Worm (Caenorhabditis elegans): ENCODE data around the gene T05C1.3.
A peak's percentile ranks its signal among the peaks of the same experiment; 100 is the strongest.

T05C1.3 gene

DNA sequence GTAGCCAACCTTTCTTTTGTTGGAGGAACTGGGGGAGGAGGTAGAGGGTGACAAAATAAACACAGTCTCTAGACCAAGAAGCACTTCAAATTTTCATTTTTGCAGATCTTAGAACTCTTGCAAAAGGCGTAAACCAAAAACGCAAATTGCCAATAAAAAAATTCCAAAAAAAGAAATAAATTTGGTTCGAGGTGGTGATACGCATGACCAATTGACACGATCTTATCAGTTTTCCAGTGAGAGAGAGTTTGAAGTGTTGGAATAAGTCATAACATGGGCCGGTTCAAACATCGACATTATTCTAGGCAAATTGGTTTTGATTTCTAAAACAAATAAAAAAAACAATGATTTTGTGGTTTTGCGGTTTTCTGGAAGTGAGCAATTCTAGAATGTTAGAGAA is 6.7 kb upstream of the T05C1.3 start:
- TF ChIP-seq B0035.1 (tag; optimal IDR thresholded peaks at IDR 0.05) (no peak), egl-18 (GFP tag; IDR thresholded peaks at IDR 0.05) (no peak), nhr-80 (tag; optimal IDR thresholded peaks at IDR 0.05) (peak; percentile 62), snpc-1.1 (tag; optimal IDR thresholded peaks at IDR 0.05; ENCODE audit: insufficient read depth) (no peak), chd-7 (tag; optimal IDR thresholded peaks at IDR 0.05) (no peak), dpl-1 (GFP tag; optimal IDR thresholded peaks at IDR 0.05) (no peak), nhr-27 (tag; optimal IDR thresholded peaks at IDR 0.05) (no peak), hmg-1.2 (GFP tag; IDR thresholded peaks at IDR 0.05) (no peak), F23B12.7 (tag; optimal IDR thresholded peaks at IDR 0.05; ENCODE audit: insufficient read depth) (no peak)

DNA sequence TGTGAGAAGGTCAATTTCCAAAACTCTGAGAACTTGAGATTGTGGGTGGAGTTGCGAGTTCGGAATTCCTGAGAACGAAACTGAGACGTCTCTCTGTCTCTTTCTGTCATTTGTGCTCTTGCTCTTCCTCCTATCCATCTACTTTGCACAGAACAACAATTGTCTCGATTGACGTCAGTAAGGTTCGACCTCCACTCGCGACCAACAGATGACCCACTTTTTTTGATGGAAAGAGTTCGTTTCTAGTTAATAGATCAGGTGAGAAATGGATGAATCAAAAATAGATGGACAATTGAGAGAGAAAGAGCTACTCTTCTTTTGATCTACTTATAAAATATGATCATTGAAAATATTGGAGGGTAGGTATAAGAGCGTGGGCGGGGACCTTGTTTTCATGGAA is 5.3 kb upstream of the T05C1.3 start:
- TF ChIP-seq nfyb-1 (GFP tag; IDR thresholded peaks at IDR 0.05) (no peak), C06A6.2 (GFP tag; conservative IDR thresholded peaks at IDR 0.05) (no peak), dox-1 (GFP tag; IDR thresholded peaks at IDR 0.05) (no peak), mel-28 (tag; optimal IDR thresholded peaks at IDR 0.05; ENCODE audit: borderline replicate concordance) (no peak), attf-3 (GFP tag; conservative IDR thresholded peaks at IDR 0.05) (no peak), atf-7 (tag; optimal IDR thresholded peaks at IDR 0.05) (no peak), mes-4 (tag; optimal IDR thresholded peaks at IDR 0.05) (no peak), egl-44 (GFP tag; IDR thresholded peaks at IDR 0.05) (no peak), ceh-100 (GFP tag; IDR thresholded peaks at IDR 0.05) (no peak), efl-1 (GFP tag; optimal IDR thresholded peaks at IDR 0.05) (no peak), ztf-25 (GFP tag; IDR thresholded peaks at IDR 0.05) (no peak), rcor-1 (GFP tag; IDR thresholded peaks at IDR 0.05) (no peak), lin-26 (GFP tag; IDR thresholded peaks at IDR 0.05) (no peak), tbx-9 (tag; optimal IDR thresholded peaks at IDR 0.05; ENCODE audit: borderline replicate concordance) (no peak), pha-4 (tag; optimal IDR thresholded peaks at IDR 0.05) (no peak), Y53F4B.3 (GFP tag; IDR thresholded peaks at IDR 0.05) (no peak)

DNA sequence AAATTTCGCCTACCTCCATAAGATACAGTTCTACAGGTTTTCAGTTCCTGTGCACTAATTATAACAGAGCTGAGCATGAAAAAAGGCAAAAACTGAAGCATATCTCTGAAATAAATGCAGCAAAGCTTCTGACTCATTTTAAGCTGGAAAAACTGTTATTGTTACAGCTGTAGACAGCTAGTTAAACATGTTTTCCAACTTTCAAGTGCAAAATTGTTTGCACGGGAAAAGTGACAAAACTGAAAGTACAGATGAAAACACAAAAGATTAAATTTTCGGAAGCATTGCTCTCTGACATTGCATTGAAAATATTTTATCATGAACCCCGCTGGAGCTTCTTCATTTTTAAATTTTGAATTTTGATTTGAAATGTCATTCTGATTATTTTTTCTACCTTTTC is 1.5 kb upstream of the T05C1.3 start, which contains the start of gene T05C1.5:
TSS of gene T05C1.5 (minus strand) at position 101 of the 400 bp plus-strand sequence.
- no peak for TF ChIP-seq sptf-2 (GFP tag; optimal IDR thresholded peaks at IDR 0.05)
- no peak for TF ChIP-seq fkh-3 (tag; optimal IDR thresholded peaks at IDR 0.05)
- no peak for TF ChIP-seq hmg-1.2 (GFP tag; IDR thresholded peaks at IDR 0.05)
- TF ChIP-seq C17E4.6 (GFP tag; IDR thresholded peaks at IDR 0.05), result no peak
- TF ChIP-seq lin-54 (GFP tag; optimal IDR thresholded peaks at IDR 0.05), result no peak
- no peak for TF ChIP-seq Y79H2A.3 (GFP tag; conservative IDR thresholded peaks at IDR 0.05)
- TF ChIP-seq aptf-2 (GFP tag; conservative IDR thresholded peaks at IDR 0.05), result no peak
- no peak for TF ChIP-seq let-526 (GFP tag; IDR thresholded peaks at IDR 0.05)
- TF ChIP-seq lsy-27 (tag; optimal IDR thresholded peaks at IDR 0.05; ENCODE audit: borderline replicate concordance, insufficient read depth), result no peak
- no peak for TF ChIP-seq F57C9.4 (tag; optimal IDR thresholded peaks at IDR 0.05)

DNA sequence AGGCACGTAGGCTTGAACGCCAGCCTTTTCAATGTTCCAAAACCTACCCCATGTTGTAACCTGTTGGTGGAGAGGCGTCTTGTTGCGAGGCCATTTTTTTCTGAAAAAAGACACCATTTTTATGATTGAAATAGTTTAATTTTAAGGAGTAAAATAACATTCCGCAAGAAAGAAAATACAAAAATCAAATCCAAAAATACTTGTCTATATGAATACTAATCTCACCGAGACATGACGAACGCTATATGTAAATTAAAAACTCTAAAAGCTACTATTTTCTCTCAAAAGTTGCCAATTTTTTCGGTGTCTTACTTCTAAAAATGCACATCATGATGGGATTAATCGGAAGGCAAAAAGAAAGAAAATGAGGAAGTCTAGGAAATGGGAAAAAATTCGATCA is 7.2 kb downstream of the T05C1.3 start, which contains the start of gene T05C1.2:
TSS of gene T05C1.2 (minus strand) at position 101 of the 400 bp plus-strand sequence.
- TF ChIP-seq rcor-1 (GFP tag; IDR thresholded peaks at IDR 0.05), result no peak
- TF ChIP-seq Y53G8AR.9 (GFP tag; conservative IDR thresholded peaks at IDR 0.05), result no peak
- no peak for TF ChIP-seq K11D2.4 (GFP tag; IDR thresholded peaks at IDR 0.05)
- TF ChIP-seq F22D6.2 (tag; optimal IDR thresholded peaks at IDR 0.05), result no peak
- TF ChIP-seq madf-6 (GFP tag; IDR thresholded peaks at IDR 0.05), result no peak
- no peak for TF ChIP-seq nhr-80 (tag; optimal IDR thresholded peaks at IDR 0.05)
- no peak for TF ChIP-seq pha-4 (tag; optimal IDR thresholded peaks at IDR 0.05)
- TF ChIP-seq Y56A3A.18 (GFP tag; IDR thresholded peaks at IDR 0.05), result no peak
- TF ChIP-seq nfya-2 (GFP tag; IDR thresholded peaks at IDR 0.05), result no peak
- TF ChIP-seq egl-44 (GFP tag; IDR thresholded peaks at IDR 0.05), result no peak
- TF ChIP-seq hrde-1 (tag; optimal IDR thresholded peaks at IDR 0.05; ENCODE audit: borderline replicate concordance), result no peak
- no peak for TF ChIP-seq nhr-27 (tag; optimal IDR thresholded peaks at IDR 0.05)
- TF ChIP-seq Y79H2A.3 (GFP tag; conservative IDR thresholded peaks at IDR 0.05), result no peak
- no peak for TF ChIP-seq B0261.1 (tag; optimal IDR thresholded peaks at IDR 0.05)

Measured in whole organism, young adult.